Fruit fly (Drosophila melanogaster): Measurements from ENCODE around the gene CG42590.

The CG42590 gene

DNA sequence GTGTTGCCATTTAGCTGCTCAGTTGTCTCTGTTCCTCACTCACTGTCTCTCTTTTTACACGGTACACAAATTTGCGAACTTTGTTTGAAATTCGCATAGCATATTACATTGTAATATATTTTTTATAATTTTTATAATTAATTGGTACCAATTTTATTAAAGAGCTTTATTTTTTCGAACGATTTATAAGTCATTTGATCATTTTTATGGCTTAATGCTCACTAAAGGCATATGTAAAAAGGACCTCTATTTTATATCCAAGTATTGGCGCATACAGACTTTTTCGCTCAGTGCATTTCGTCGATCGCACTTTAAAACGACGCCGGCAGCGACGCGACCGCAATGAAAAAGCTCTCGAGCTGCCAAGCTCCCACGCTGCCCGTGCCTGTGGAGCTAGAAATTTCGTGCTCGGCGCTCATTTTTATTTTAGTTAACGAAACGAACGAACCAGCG lies 27.1 kb upstream of the CG42590 start (continued):
- TF ChIP-seq CG13624 (GFP tag; optimal IDR thresholded peaks at IDR 0.05) (peak; percentile 94), her (GFP tag; optimal IDR thresholded peaks at IDR 0.05) (peak; percentile 71), nerfin-2 (GFP tag; IDR thresholded peaks at IDR 0.05; ENCODE audit: partially characterized antibody) (no peak), CG7839 (tag; optimal IDR thresholded peaks at IDR 0.05) (peak; percentile 97), CG2199 (GFP tag; IDR thresholded peaks at IDR 0.05) (no peak; the same call in 2 of the 3 replicates), sqz (GFP tag; optimal IDR thresholded peaks at IDR 0.05) (peak; percentile 55), CG31224 (GFP tag; IDR thresholded peaks at IDR 0.05) (peak; percentile 94), Fer1 (GFP tag; optimal IDR thresholded peaks at IDR 0.05) (peak; percentile 99), Nf-YC (tag; optimal IDR thresholded peaks at IDR 0.05) (peak; percentile 88), kay (GFP tag; optimal IDR thresholded peaks at IDR 0.05) (peak; percentile 83), CG2120 (GFP tag; optimal IDR thresholded peaks at IDR 0.05) (peak; percentile 97), H2.0 (GFP tag; IDR thresholded peaks at IDR 0.05) (peak; percentile 90), maf-S (GFP tag; optimal IDR thresholded peaks at IDR 0.05) (peak; percentile 79), tna (GFP tag; IDR thresholded peaks at IDR 0.05; ENCODE audit: partially characterized antibody) (no peak), CG10209 (GFP tag; optimal IDR thresholded peaks at IDR 0.05) (peak; percentile 97), CHES-1-like (GFP tag; optimal IDR thresholded peaks at IDR 0.05) (peak; percentile 75), Fer3 (tag; optimal IDR thresholded peaks at IDR 0.05) (peak; percentile 98), CG11504 (tag; optimal IDR thresholded peaks at IDR 0.05) (peak; percentile 95), lola (GFP tag; optimal IDR thresholded peaks at IDR 0.05) (no peak), dan (GFP tag; IDR thresholded peaks at IDR 0.05) (no peak), lab (GFP tag; optimal IDR thresholded peaks at IDR 0.05) (peak; percentile 96), sr (GFP tag; IDR thresholded peaks at IDR 0.05) (peak; percentile 59; the same call in 1 of the 3 replicates), CG1529 (GFP tag; optimal IDR thresholded peaks at IDR 0.05) (peak; percentile 69), fd3F (GFP tag; optimal IDR thresholded peaks at IDR 0.05) (peak; percentile 97), CG6654 (GFP tag; optimal IDR thresholded peaks at IDR 0.05) (peak; percentile 79), CG43689 (GFP tag; IDR thresholded peaks at IDR 0.05) (peak; percentile 87), en (GFP tag; optimal IDR thresholded peaks at IDR 0.05) (peak; percentile 55), CG14050 (GFP tag; IDR thresholded peaks at IDR 0.05) (peak; percentile 89), NK7.1 (GFP tag; optimal IDR thresholded peaks at IDR 0.05) (peak; percentile 78), ssp (GFP tag; IDR thresholded peaks at IDR 0.05) (peak; percentile 84), fd64A (GFP tag; optimal IDR thresholded peaks at IDR 0.05) (peak; percentile 24), HLH3B (GFP tag; IDR thresholded peaks at IDR 0.05) (peak; percentile 84), disco-r (GFP tag; optimal IDR thresholded peaks at IDR 0.05) (peak; percentile 78), row (GFP tag; IDR thresholded peaks at IDR 0.05) (peak; percentile 97), pita (GFP tag; optimal IDR thresholded peaks at IDR 0.05) (no peak), CG7745 (tag; optimal IDR thresholded peaks at IDR 0.05) (no peak), CG7987 (GFP tag; optimal IDR thresholded peaks at IDR 0.05) (peak; percentile 81), Bdp1 (GFP tag; optimal IDR thresholded peaks at IDR 0.05) (peak; percentile 60), HLH4C (GFP tag; IDR thresholded peaks at IDR 0.05; ENCODE audit: partially characterized antibody) (no peak), ind (GFP tag; optimal IDR thresholded peaks at IDR 0.05) (peak; percentile 96), CG11398 (GFP tag; optimal IDR thresholded peaks at IDR 0.05) (peak; percentile 45), BtbVII (GFP tag; optimal IDR thresholded peaks at IDR 0.05) (peak; percentile 98), Sry-δ (GFP tag; optimal IDR thresholded peaks at IDR 0.05) (peak; percentile 28), esg (GFP tag; conservative IDR thresholded peaks at IDR 0.05) (peak; percentile 94), CG12744 (GFP tag; optimal IDR thresholded peaks at IDR 0.05) (peak; percentile 75), kni (GFP tag; optimal IDR thresholded peaks at IDR 0.05) (no peak), repo (GFP tag; optimal IDR thresholded peaks at IDR 0.05) (peak; percentile 56), slp2 (GFP tag; optimal IDR thresholded peaks at IDR 0.05) (peak; percentile 63), crol (GFP tag; IDR thresholded peaks at IDR 0.05) (peak; percentile 40; the same call in 1 of the 2 replicates), CG33213 (GFP tag; optimal IDR thresholded peaks at IDR 0.05) (peak; percentile 76), croc (GFP tag; conservative IDR thresholded peaks at IDR 0.05) (peak; percentile 54; the same call in 2 of the 3 replicates)

All from whole organism, embryonic.